Fruit fly (Drosophila melanogaster): ENCODE measurements around the gene sna.

dm6 chr2L:15474911-15475310 is 3.1 kb downstream of the sna start:
- TF ChIP-seq lola (GFP tag; optimal IDR thresholded peaks at IDR 0.05) (no peak), fru (GFP tag; optimal IDR thresholded peaks at IDR 0.05) (no peak), sage (GFP tag; optimal IDR thresholded peaks at IDR 0.05) (no peak)

Measured in whole organism, wandering third instar larva.